Fruit fly (Drosophila melanogaster) whole organism, embryonic: ENCODE data around the gene CG17816.

Experiments used
- ATbp ChIP-seq: fragments of 200-800 bp; sonication (Bioruptor generic); optimal IDR thresholded peaks from 2 replicates; lab custom pipeline; 2017; ENCODE audit warnings: missing biosample characterization, mild to moderate bottlenecking, missing genetic modification characterization, missing genetic modification reagents
- Asciz ChIP-seq: fragments of 200-800 bp; sonication (Bioruptor generic); optimal IDR thresholded peaks from 2 replicates; lab custom pipeline; 2017; ENCODE audit warnings: missing biosample characterization, mild to moderate bottlenecking, missing genetic modification characterization, missing genetic modification reagents
- BtbVII ChIP-seq: fragments of 200-800 bp; sonication (Bioruptor generic); optimal IDR thresholded peaks from 3 replicates; lab custom pipeline; 2017; ENCODE audit warnings: missing biosample characterization, mild to moderate bottlenecking, missing genetic modification characterization
- CG10209 ChIP-seq: fragments of 200-800 bp; sonication (Bioruptor generic); optimal IDR thresholded peaks from 3 replicates; lab custom pipeline; 2017; ENCODE audit warnings: missing biosample characterization, mild to moderate bottlenecking, missing genetic modification characterization, missing genetic modification reagents
- CG11456 ChIP-seq: fragments of 200-800 bp; sonication (Bioruptor generic); IDR thresholded peaks from 3 replicates; pipeline ENCODE4 v1.3.6; 2022; ENCODE audit warnings: missing biosample characterization, missing genetic modification characterization
- CG11723 ChIP-seq: fragments of 200-800 bp; sonication (Bioruptor generic); optimal IDR thresholded peaks from 2 replicates; lab custom pipeline; 2017; ENCODE audit warnings: missing biosample characterization, mild to moderate bottlenecking, missing genetic modification characterization
- CG13775 ChIP-seq: fragments of 200-800 bp; sonication (Bioruptor generic); optimal IDR thresholded peaks from 3 replicates; lab custom pipeline; 2017; ENCODE audit warnings: missing biosample characterization, mild to moderate bottlenecking, missing genetic modification characterization
- CG14014 ChIP-seq: fragments of 200-800 bp; sonication (Bioruptor generic); IDR thresholded peaks from 2 replicates; pipeline ENCODE4 v1.3.6; 2022; ENCODE audit warnings: missing biosample characterization, missing genetic modification characterization
- CG14050 ChIP-seq: fragments of 200-800 bp; sonication (Bioruptor generic); IDR thresholded peaks from 3 replicates; pipeline ENCODE4 v1.3.6; 2022; ENCODE audit warnings: missing biosample characterization, missing genetic modification characterization
- CG14667 ChIP-seq: fragments of 200-800 bp; sonication (Bioruptor generic); IDR thresholded peaks from 2 replicates; pipeline ENCODE4 v1.3.6; 2022; ENCODE audit warnings: missing biosample characterization, missing genetic modification characterization
- CG14710 ChIP-seq: fragments of 200-800 bp; sonication (Bioruptor generic); optimal IDR thresholded peaks from 3 replicates; lab custom pipeline; 2019; ENCODE audit warnings: missing biosample characterization, mild to moderate bottlenecking, missing genetic modification characterization, moderate library complexity
- CG15011 ChIP-seq: fragments of 200-800 bp; sonication (Bioruptor generic); optimal IDR thresholded peaks from 3 replicates; lab custom pipeline; 2018; ENCODE audit warnings: missing biosample characterization, mild to moderate bottlenecking, missing genetic modification characterization
- CG16779 ChIP-seq: fragments of 200-800 bp; sonication (Bioruptor generic); IDR thresholded peaks from 2 replicates; pipeline ENCODE4 v1.3.6; 2022; ENCODE audit warnings: missing biosample characterization, missing genetic modification characterization
- CG17328 ChIP-seq: fragments of 200-800 bp; sonication (Bioruptor generic); IDR thresholded peaks from 2 replicates; pipeline ENCODE4 v1.3.6; 2022; ENCODE audit warnings: missing biosample characterization, missing genetic modification characterization
- CG2129 ChIP-seq: fragments of 200-800 bp; sonication (Bioruptor generic); IDR thresholded peaks from 2 replicates; pipeline ENCODE4 v1.3.6; 2022; ENCODE audit warnings: missing biosample characterization, missing genetic modification characterization; ENCODE audit not compliant: partially characterized antibody
- CG2199 ChIP-seq: fragments of 200-800 bp; sonication (Bioruptor generic); IDR thresholded peaks from 3 replicates; pipeline ENCODE4 v1.3.6; 2022; ENCODE audit warnings: missing biosample characterization, missing genetic modification characterization
- CG5180 ChIP-seq: fragments of 200-800 bp; sonication (Bioruptor generic); optimal IDR thresholded peaks from 3 replicates; lab custom pipeline; 2017; ENCODE audit warnings: missing biosample characterization, missing genetic modification characterization, mild to moderate bottlenecking, moderate library complexity, missing genetic modification reagents
- CG9876 ChIP-seq: fragments of 200-800 bp; sonication (Bioruptor generic); optimal IDR thresholded peaks from 2 replicates; lab custom pipeline; 2016; ENCODE audit warnings: missing biosample characterization, missing genetic modification characterization
- CG9932 ChIP-seq: fragments of 200-800 bp; sonication (Bioruptor generic); IDR thresholded peaks from 2 replicates; pipeline ENCODE4 v1.3.6; 2022; ENCODE audit warnings: missing biosample characterization, missing genetic modification characterization
- D ChIP-seq, 2 experiments: fragments of 200-800 bp in 1 of 2; fragments of >200 bp in 1 of 2; sonication (Bioruptor generic) in 1 of 2; optimal IDR thresholded peaks; 2 replicates in 1 of 2; 3 replicates in 1 of 2; lab custom pipeline; 2017; ENCODE audit warnings: mild to moderate bottlenecking in 1 of 2, missing biosample characterization in 1 of 2, missing genetic modification characterization in 1 of 2, missing genetic modification reagents in 1 of 2
- Dfd ChIP-seq, 2 experiments: fragments of >200 bp; optimal IDR thresholded peaks; 2 replicates each; lab custom pipeline; 2017; ENCODE audit warnings: missing biosample characterization in 2 of 2, missing genetic modification characterization in 2 of 2
- HLH4C ChIP-seq: fragments of 200-800 bp; sonication (Bioruptor generic); IDR thresholded peaks from 3 replicates; pipeline ENCODE4 v1.3.6; 2022; ENCODE audit warnings: missing biosample characterization, missing genetic modification characterization; ENCODE audit not compliant: partially characterized antibody
- HLHmδ ChIP-seq: fragments of 200-800 bp; sonication (Bioruptor generic); optimal IDR thresholded peaks from 2 replicates; lab custom pipeline; 2018; ENCODE audit warnings: missing biosample characterization, mild to moderate bottlenecking, missing genetic modification characterization, moderate library complexity
- MESR4 ChIP-seq: fragments of 200-800 bp; sonication (Bioruptor generic); optimal IDR thresholded peaks from 2 replicates; lab custom pipeline; 2018; ENCODE audit warnings: missing biosample characterization, mild to moderate bottlenecking, missing genetic modification characterization, moderate library complexity
- Meics ChIP-seq: fragments of 200-800 bp; sonication (Bioruptor generic); optimal IDR thresholded peaks from 2 replicates; lab custom pipeline; 2017; ENCODE audit warnings: missing biosample characterization, mild to moderate bottlenecking, missing genetic modification characterization
- Myb ChIP-seq: fragments of 200-800 bp; sonication (Bioruptor generic); optimal IDR thresholded peaks from 2 replicates; lab custom pipeline; 2016; ENCODE audit warnings: missing biosample characterization, missing genetic modification characterization
- Nf-YB ChIP-seq: fragments of 200-800 bp; sonication (Bioruptor generic); optimal IDR thresholded peaks from 3 replicates; lab custom pipeline; 2019; ENCODE audit warnings: missing biosample characterization, mild to moderate bottlenecking, missing genetic modification characterization, moderate library complexity
- Opbp ChIP-seq: fragments of 200-800 bp; sonication (Bioruptor generic); IDR thresholded peaks from 3 replicates; pipeline ENCODE4 v1.3.6; 2022; ENCODE audit warnings: missing biosample characterization, missing genetic modification characterization; ENCODE audit not compliant: partially characterized antibody
- Ravus ChIP-seq: fragments of 200-800 bp; sonication (Bioruptor generic); IDR thresholded peaks from 2 replicates; pipeline ENCODE4 v1.3.6; 2022; ENCODE audit warnings: missing biosample characterization, missing genetic modification characterization
- Sox100B ChIP-seq: fragments of 200-800 bp; sonication (Bioruptor generic); optimal IDR thresholded peaks from 3 replicates; lab custom pipeline; 2018; ENCODE audit warnings: missing biosample characterization, mild to moderate bottlenecking, missing genetic modification characterization
- Taf1 ChIP-seq: fragments of 200-800 bp; sonication (Bioruptor generic); IDR thresholded peaks from 2 replicates; pipeline ENCODE4 v1.3.6; 2022; ENCODE audit warnings: missing biosample characterization, missing genetic modification characterization
- abd-A ChIP-seq: fragments of 200-800 bp; sonication (Bioruptor generic); optimal IDR thresholded peaks from 3 replicates; lab custom pipeline; 2019; ENCODE audit warnings: missing biosample characterization, mild to moderate bottlenecking, missing genetic modification characterization, moderate library complexity
- amos ChIP-seq: fragments of 200-800 bp; sonication (Bioruptor generic); IDR thresholded peaks from 2 replicates; pipeline ENCODE4 v1.3.6; 2022; ENCODE audit warnings: missing biosample characterization, missing genetic modification characterization; ENCODE audit not compliant: partially characterized antibody
- br ChIP-seq: fragments of >200 bp; optimal IDR thresholded peaks from 2 replicates; lab custom pipeline; 2017
- cg ChIP-seq: fragments of 200-800 bp; sonication (Bioruptor generic); optimal IDR thresholded peaks from 3 replicates; lab custom pipeline; 2019; ENCODE audit warnings: missing biosample characterization, mild to moderate bottlenecking, missing genetic modification characterization, moderate library complexity
- chif ChIP-seq, 2 experiments: fragments of 200-800 bp; sonication (Bioruptor generic); optimal IDR thresholded peaks; 3 replicates each; lab custom pipeline; 2016; ENCODE audit warnings: missing biosample characterization in 2 of 2, missing genetic modification characterization in 2 of 2
- disco-r ChIP-seq: fragments of 200-800 bp; sonication (Bioruptor generic); optimal IDR thresholded peaks from 2 replicates; lab custom pipeline; 2016; ENCODE audit warnings: missing biosample characterization, missing genetic modification characterization
- eyg ChIP-seq: fragments of 200-800 bp; sonication (Bioruptor generic); optimal IDR thresholded peaks from 3 replicates; lab custom pipeline; 2016; ENCODE audit warnings: missing biosample characterization, missing genetic modification characterization
- ftz-f1 ChIP-seq: fragments of 200-800 bp; sonication (Bioruptor generic); optimal IDR thresholded peaks from 2 replicates; lab custom pipeline; 2016; ENCODE audit warnings: missing biosample characterization, missing genetic modification characterization
- gem ChIP-seq: fragments of 200-800 bp; sonication (Bioruptor generic); optimal IDR thresholded peaks from 2 replicates; lab custom pipeline; 2019; ENCODE audit warnings: missing biosample characterization, mild to moderate bottlenecking, missing genetic modification characterization, moderate library complexity
- gfzf ChIP-seq: fragments of 200-800 bp; sonication (Bioruptor generic); optimal IDR thresholded peaks from 2 replicates; lab custom pipeline; 2016; ENCODE audit warnings: missing biosample characterization, mild to moderate bottlenecking, missing genetic modification characterization, moderate library complexity
- gt ChIP-seq: fragments of 200-800 bp; sonication (Bioruptor generic); IDR thresholded peaks from 2 replicates; pipeline ENCODE4 v1.3.6; 2022; ENCODE audit warnings: missing biosample characterization, missing genetic modification characterization
- inv ChIP-seq: fragments of 200-800 bp; sonication (Bioruptor generic); IDR thresholded peaks from 2 replicates; pipeline ENCODE4 v1.3.6; 2022; ENCODE audit warnings: missing biosample characterization, missing genetic modification characterization; ENCODE audit not compliant: partially characterized antibody
- pnt ChIP-seq: fragments of 200-800 bp; sonication (Bioruptor generic); optimal IDR thresholded peaks from 3 replicates; lab custom pipeline; 2016; ENCODE audit warnings: missing biosample characterization, missing genetic modification characterization
- rib ChIP-seq: fragments of 200-800 bp; sonication (Bioruptor generic); IDR thresholded peaks from 2 replicates; pipeline ENCODE4 v1.3.6; 2022; ENCODE audit warnings: missing biosample characterization, missing genetic modification characterization
- sens ChIP-seq: fragments of 200-800 bp; sonication (Bioruptor generic); peaks from one replicate; lab custom pipeline; 2016; ENCODE audit warnings: missing biosample characterization, missing genetic modification characterization
- sima ChIP-seq: fragments of 200-800 bp; sonication (Bioruptor generic); optimal IDR thresholded peaks from 2 replicates; lab custom pipeline; 2016; ENCODE audit warnings: missing biosample characterization, missing genetic modification characterization
- sisA ChIP-seq: fragments of 200-800 bp; sonication (Bioruptor generic); IDR thresholded peaks from 2 replicates; pipeline ENCODE4 v1.3.6; 2022; ENCODE audit warnings: missing biosample characterization, missing genetic modification characterization
- so ChIP-seq: fragments of 200-800 bp; sonication (Bioruptor generic); IDR thresholded peaks from 3 replicates; pipeline ENCODE4 v1.3.6; 2022; ENCODE audit warnings: missing biosample characterization, missing genetic modification characterization

The CG17816 gene

DNA sequence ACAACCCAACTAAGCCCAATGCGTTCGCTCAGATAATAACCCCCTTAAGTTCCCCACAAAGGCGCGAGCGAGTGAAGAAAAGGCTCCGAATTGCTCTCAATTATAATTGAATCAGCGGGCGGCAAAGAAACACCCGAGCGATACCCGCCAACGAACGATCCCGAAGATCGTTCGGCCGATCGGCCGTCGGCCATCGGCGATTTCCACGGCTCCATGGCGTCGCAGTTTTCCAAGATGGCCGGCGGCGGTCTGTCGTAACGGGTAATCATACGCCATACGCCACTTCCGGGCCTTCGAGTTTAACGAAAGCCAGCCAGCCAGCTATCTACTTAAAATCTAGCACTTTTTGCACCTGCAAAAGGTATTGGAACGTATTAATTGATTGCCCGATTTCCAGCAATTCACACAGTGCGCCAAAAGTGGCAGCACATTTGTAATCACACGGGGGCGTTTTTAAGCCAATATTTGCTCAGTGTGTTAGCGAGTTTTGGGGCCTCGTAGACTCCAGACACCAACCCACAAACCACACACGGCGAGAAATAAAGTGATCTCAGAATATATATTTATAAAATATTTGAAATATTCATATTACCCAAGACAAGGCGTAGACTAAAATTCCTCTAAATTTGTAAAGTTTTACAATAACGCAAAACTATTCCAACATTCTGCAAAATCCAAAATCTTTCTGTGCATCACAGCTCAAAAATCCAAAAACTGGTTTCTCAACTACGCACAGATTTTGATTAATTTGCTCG lies 5.9 kb upstream of the CG17816 start (continued):
- TF ChIP-seq MESR4 (GFP tag; lab: Kevin White, UChicago) (no peak), CG11723 (no peak), rib (GFP tag; lab: Robert Waterston, UW) (peak; percentile 56; the same call in 1 of the 2 replicates), pnt (GFP tag; lab: Kevin White, UChicago) (no peak), cg (no peak), sens (GFP tag; lab: Kevin White, UChicago) (no peak), HLHmδ (no peak), abd-A (tag; lab: Kevin White, UChicago) (no peak), eyg (GFP tag; lab: Kevin White, UChicago) (no peak), CG5180 (GFP tag; lab: Kevin White, UChicago) (no peak), HLH4C (GFP tag; lab: Robert Waterston, UW) (no peak), CG13775 (GFP tag; lab: Kevin White, UChicago) (peak; percentile 37), CG15011 (GFP tag; lab: Kevin White, UChicago) (peak; percentile 36), gem (tag; lab: Kevin White, UChicago) (peak; percentile 54), so (no peak), CG14710 (tag; lab: Kevin White, UChicago) (no peak), Sox100B (GFP tag; lab: Kevin White, UChicago) (peak; percentile 26), BtbVII (GFP tag; lab: Kevin White, UChicago) (peak; percentile 54), Meics (peak; percentile 70), Myb (GFP tag; lab: Kevin White, UChicago) (no peak), ATbp (GFP tag; lab: Kevin White, UChicago) (no peak), CG17328 (GFP tag; lab: Robert Waterston, UW) (no peak), disco-r (GFP tag; lab: Kevin White, UChicago) (no peak), CG16779 (GFP tag; lab: Robert Waterston, UW) (peak; percentile 48; the same call in 1 of the 2 replicates), Dfd (GFP tag; optimal IDR thresholded peaks at IDR 0.05; lab: Kevin White, UChicago) (no peak), sisA (GFP tag; lab: Robert Waterston, UW) (peak; percentile 54; the same call in 1 of the 2 replicates), Ravus (GFP tag; lab: Robert Waterston, UW) (no peak), amos (no peak), inv (GFP tag; lab: Robert Waterston, UW) (no peak), CG2129 (no peak), CG9876 (no peak), CG2199 (GFP tag; lab: Robert Waterston, UW) (no peak), br (lab: Kevin White, UChicago) (no peak), CG14014 (GFP tag; lab: Robert Waterston, UW) (peak; percentile 42; the same call in 1 of the 2 replicates), Taf1 (peak; percentile 62), CG14667 (peak; percentile 41; the same call in 1 of the 2 replicates), Asciz (GFP tag; lab: Kevin White, UChicago) (no peak), gt (GFP tag; lab: Robert Waterston, UW) (no peak), chif (GFP tag; optimal IDR thresholded peaks at IDR 0.05; lab: Kevin White, UChicago) (no peak), CG14050 (GFP tag; lab: Robert Waterston, UW) (no peak; the same call in 2 of the 3 replicates), ftz-f1 (GFP tag; lab: Kevin White, UChicago) (no peak), Nf-YB (GFP tag; lab: Kevin White, UChicago) (no peak), D (optimal IDR thresholded peaks at IDR 0.05; lab: Kevin White, UChicago) (no peak), D (GFP tag; optimal IDR thresholded peaks at IDR 0.05; lab: Kevin White, UChicago) (no peak), sima (GFP tag; lab: Kevin White, UChicago) (no peak), CG9932 (GFP tag; lab: Robert Waterston, UW) (peak; percentile 76), Opbp (GFP tag; lab: Robert Waterston, UW) (no peak), CG11456 (GFP tag; lab: Robert Waterston, UW) (peak; percentile 66), CG10209 (GFP tag; lab: Kevin White, UChicago) (no peak), gfzf (GFP tag; lab: Kevin White, UChicago) (no peak)
